Fruit fly (Drosophila melanogaster) whole organism, embryonic: Measurements from ENCODE around the gene CG7379.

Experiments
- Atf6 ChIP-seq: fragments of 200-800 bp; sonication (Bioruptor generic); IDR thresholded peaks from 2 replicates; pipeline ENCODE4 v1.3.6; 2022; ENCODE audit warnings: missing biosample characterization, missing genetic modification characterization
- Blimp-1 ChIP-seq: fragments of 200-800 bp; sonication (Bioruptor generic); optimal IDR thresholded peaks from 3 replicates; lab custom pipeline; 2018; ENCODE audit warnings: missing biosample characterization, missing genetic modification characterization, mild to moderate bottlenecking, moderate library complexity, missing genetic modification reagents
- CG10267 ChIP-seq: fragments of 200-800 bp; sonication (Bioruptor generic); optimal IDR thresholded peaks from 2 replicates; lab custom pipeline; 2018; ENCODE audit warnings: missing biosample characterization, mild to moderate bottlenecking, missing genetic modification characterization, moderate library complexity
- CG10274 ChIP-seq: fragments of 200-800 bp; sonication (Bioruptor generic); optimal IDR thresholded peaks from 3 replicates; lab custom pipeline; 2017; ENCODE audit warnings: missing biosample characterization, mild to moderate bottlenecking, missing genetic modification characterization
- CG11504 ChIP-seq: fragments of 200-800 bp; sonication (Bioruptor generic); optimal IDR thresholded peaks from 3 replicates; lab custom pipeline; 2019; ENCODE audit warnings: missing biosample characterization, mild to moderate bottlenecking, missing genetic modification characterization, moderate library complexity
- CG12219 ChIP-seq: fragments of 200-800 bp; sonication (Bioruptor generic); optimal IDR thresholded peaks from 3 replicates; lab custom pipeline; 2018; ENCODE audit warnings: missing biosample characterization, mild to moderate bottlenecking, missing genetic modification characterization
- CG14710 ChIP-seq: fragments of 200-800 bp; sonication (Bioruptor generic); optimal IDR thresholded peaks from 3 replicates; lab custom pipeline; 2019; ENCODE audit warnings: missing biosample characterization, mild to moderate bottlenecking, missing genetic modification characterization, moderate library complexity
- CG17361 ChIP-seq: fragments of 200-800 bp; sonication (Bioruptor generic); IDR thresholded peaks from 3 replicates; pipeline ENCODE4 v1.3.6; 2022; ENCODE audit warnings: missing biosample characterization, missing genetic modification characterization
- CG17829 ChIP-seq: fragments of 200-800 bp; optimal IDR thresholded peaks from 2 replicates; lab custom pipeline; 2019; ENCODE audit warnings: missing biosample characterization, mild to moderate bottlenecking, missing genetic modification characterization, moderate library complexity
- CG18262 ChIP-seq: fragments of 200-800 bp; optimal IDR thresholded peaks from 3 replicates; lab custom pipeline; 2019; ENCODE audit warnings: missing biosample characterization, mild to moderate bottlenecking, missing genetic modification characterization, moderate library complexity
- CG18476 ChIP-seq: fragments of 200-800 bp; sonication (Bioruptor generic); optimal IDR thresholded peaks from 2 replicates; lab custom pipeline; 2016; ENCODE audit warnings: missing biosample characterization, mild to moderate bottlenecking, missing genetic modification characterization
- CG2875 ChIP-seq: fragments of 200-800 bp; sonication (Bioruptor generic); optimal IDR thresholded peaks from 2 replicates; lab custom pipeline; 2017; ENCODE audit warnings: missing biosample characterization, mild to moderate bottlenecking, missing genetic modification characterization, missing genetic modification reagents
- CG3726 ChIP-seq: fragments of 200-800 bp; sonication (Bioruptor generic); IDR thresholded peaks from 3 replicates; pipeline ENCODE4, ENCODE4 v1.3.6; 2022; ENCODE audit warnings: missing biosample characterization, missing genetic modification characterization
- CG3995 ChIP-seq: fragments of 200-800 bp; sonication (Bioruptor generic); optimal IDR thresholded peaks from 3 replicates; lab custom pipeline; 2016; ENCODE audit warnings: missing biosample characterization, missing genetic modification characterization
- CG43689 ChIP-seq: fragments of 200-800 bp; sonication (Bioruptor generic); IDR thresholded peaks from 2 replicates; pipeline ENCODE4 v1.3.6; 2022; ENCODE audit warnings: missing biosample characterization, missing genetic modification characterization
- CG4424 ChIP-seq: fragments of 200-800 bp; sonication (Bioruptor generic); optimal IDR thresholded peaks from 3 replicates; lab custom pipeline; 2016; ENCODE audit warnings: missing biosample characterization, missing genetic modification characterization
- CG4820 ChIP-seq: fragments of 200-800 bp; sonication (Bioruptor generic); optimal IDR thresholded peaks from 3 replicates; lab custom pipeline; 2016; ENCODE audit warnings: missing biosample characterization, missing genetic modification characterization
- CG5180 ChIP-seq: fragments of 200-800 bp; sonication (Bioruptor generic); optimal IDR thresholded peaks from 3 replicates; lab custom pipeline; 2017; ENCODE audit warnings: missing biosample characterization, missing genetic modification characterization, mild to moderate bottlenecking, moderate library complexity, missing genetic modification reagents
- CG7556 ChIP-seq: fragments of 200-800 bp; sonication (Bioruptor generic); optimal IDR thresholded peaks from 2 replicates; lab custom pipeline; 2017; ENCODE audit warnings: missing biosample characterization, mild to moderate bottlenecking, missing genetic modification characterization
- CG8765 ChIP-seq: fragments of 200-800 bp; sonication (Bioruptor generic); IDR thresholded peaks from 2 replicates; pipeline ENCODE4 v1.3.6; 2022; ENCODE audit warnings: missing biosample characterization, missing genetic modification characterization
- CG9727 ChIP-seq: fragments of 200-800 bp; sonication (Bioruptor generic); optimal IDR thresholded peaks from 3 replicates; lab custom pipeline; 2017; ENCODE audit warnings: missing biosample characterization, mild to moderate bottlenecking, missing genetic modification characterization
- D ChIP-seq, 2 experiments: fragments of 200-800 bp in 1 of 2; fragments of >200 bp in 1 of 2; sonication (Bioruptor generic) in 1 of 2; optimal IDR thresholded peaks; 2 replicates in 1 of 2; 3 replicates in 1 of 2; lab custom pipeline; 2017; ENCODE audit warnings: mild to moderate bottlenecking in 1 of 2, missing biosample characterization in 1 of 2, missing genetic modification characterization in 1 of 2, missing genetic modification reagents in 1 of 2
- Drgx ChIP-seq: fragments of 200-800 bp; sonication (Bioruptor generic); IDR thresholded peaks from 2 replicates; pipeline ENCODE4 v1.3.6; 2022; ENCODE audit warnings: missing biosample characterization, missing genetic modification characterization
- HLHmδ ChIP-seq: fragments of 200-800 bp; sonication (Bioruptor generic); optimal IDR thresholded peaks from 2 replicates; lab custom pipeline; 2018; ENCODE audit warnings: missing biosample characterization, mild to moderate bottlenecking, missing genetic modification characterization, moderate library complexity
- Hr3 ChIP-seq: fragments of 200-800 bp; sonication (Bioruptor generic); optimal IDR thresholded peaks from 3 replicates; lab custom pipeline; 2016; ENCODE audit warnings: missing biosample characterization, missing genetic modification characterization
- Mad ChIP-seq: fragments of 200-800 bp; sonication (Bioruptor generic); optimal IDR thresholded peaks from 2 replicates; lab custom pipeline; 2016; ENCODE audit warnings: missing biosample characterization, missing genetic modification characterization
- Myb ChIP-seq: fragments of 200-800 bp; sonication (Bioruptor generic); optimal IDR thresholded peaks from 2 replicates; lab custom pipeline; 2016; ENCODE audit warnings: missing biosample characterization, missing genetic modification characterization
- Neu2 ChIP-seq: fragments of 200-800 bp; sonication (Bioruptor generic); optimal IDR thresholded peaks from 3 replicates; lab custom pipeline; 2016; ENCODE audit warnings: missing biosample characterization, missing genetic modification characterization, borderline replicate concordance
- Sry-β ChIP-seq: fragments of 200-800 bp; sonication (Bioruptor generic); optimal IDR thresholded peaks from 2 replicates; lab custom pipeline; 2018; ENCODE audit warnings: missing biosample characterization, mild to moderate bottlenecking, missing genetic modification characterization, moderate library complexity
- Xrp1 ChIP-seq: fragments of 200-800 bp; sonication (Bioruptor generic); IDR thresholded peaks from 2 replicates; pipeline ENCODE4 v1.3.6; 2022; ENCODE audit warnings: missing biosample characterization, missing genetic modification characterization
- crol ChIP-seq: fragments of 200-800 bp; sonication (Bioruptor generic); IDR thresholded peaks from 2 replicates; pipeline ENCODE4 v1.3.6; 2022; ENCODE audit warnings: missing biosample characterization, missing genetic modification characterization
- dmrt11E ChIP-seq: fragments of 200-800 bp; sonication (Bioruptor generic); optimal IDR thresholded peaks from 3 replicates; lab custom pipeline; 2018; ENCODE audit warnings: missing biosample characterization, mild to moderate bottlenecking, missing genetic modification characterization, moderate library complexity
- gem ChIP-seq: fragments of 200-800 bp; sonication (Bioruptor generic); optimal IDR thresholded peaks from 2 replicates; lab custom pipeline; 2019; ENCODE audit warnings: missing biosample characterization, mild to moderate bottlenecking, missing genetic modification characterization, moderate library complexity
- gsb-n ChIP-seq: fragments of 200-800 bp; sonication (Bioruptor generic); optimal IDR thresholded peaks from 3 replicates; lab custom pipeline; 2018; ENCODE audit warnings: missing biosample characterization, mild to moderate bottlenecking, missing genetic modification characterization
- jigr1 ChIP-seq: fragments of 200-800 bp; sonication (Bioruptor generic); IDR thresholded peaks from 3 replicates; pipeline ENCODE4 v1.3.6; 2022; ENCODE audit warnings: missing biosample characterization, missing genetic modification characterization
- jing ChIP-seq: fragments of 200-800 bp; sonication (Bioruptor generic); optimal IDR thresholded peaks from 2 replicates; lab custom pipeline; 2018; ENCODE audit warnings: missing biosample characterization, mild to moderate bottlenecking, missing genetic modification characterization
- mld ChIP-seq: fragments of 200-800 bp; sonication (Bioruptor generic); IDR thresholded peaks from 3 replicates; pipeline ENCODE4 v1.3.6; 2022; ENCODE audit warnings: missing biosample characterization, missing genetic modification characterization; ENCODE audit not compliant: partially characterized antibody
- nmo ChIP-seq: fragments of 200-800 bp; sonication (Bioruptor generic); optimal IDR thresholded peaks from 2 replicates; lab custom pipeline; 2018; ENCODE audit warnings: missing biosample characterization, mild to moderate bottlenecking, missing genetic modification characterization, moderate library complexity
- onecut ChIP-seq: fragments of 200-800 bp; sonication (Bioruptor generic); IDR thresholded peaks from 2 replicates; pipeline ENCODE4 v1.3.6; 2022; ENCODE audit warnings: missing biosample characterization, missing genetic modification characterization
- phol ChIP-seq: fragments of 200-800 bp; sonication (Bioruptor generic); optimal IDR thresholded peaks from 3 replicates; lab custom pipeline; 2018; ENCODE audit warnings: missing biosample characterization, mild to moderate bottlenecking, missing genetic modification characterization, moderate library complexity
- prd ChIP-seq, 3 experiments: fragments of >200 bp in 2 of 3; fragments of 200-800 bp in 1 of 3; sonication (Bioruptor generic) in 1 of 3; optimal IDR thresholded peaks in 2 of 3; IDR thresholded peaks in 1 of 3; 2 replicates in 2 of 3; 3 replicates in 1 of 3; pipeline versions ENCODE4 v1.3.6 to Lab custom; 2017 to 2022; ENCODE audit warnings: missing biosample characterization in 1 of 3, missing genetic modification characterization in 1 of 3
- repo ChIP-seq: fragments of 200-800 bp; sonication (Bioruptor generic); optimal IDR thresholded peaks from 2 replicates; lab custom pipeline; 2016; ENCODE audit warnings: missing biosample characterization, missing genetic modification characterization
- ro ChIP-seq: fragments of 200-800 bp; sonication (Bioruptor generic); IDR thresholded peaks from 2 replicates; pipeline ENCODE4 v1.3.6; 2022; ENCODE audit warnings: missing biosample characterization, missing genetic modification characterization
- sens ChIP-seq: fragments of 200-800 bp; sonication (Bioruptor generic); peaks from one replicate; lab custom pipeline; 2016; ENCODE audit warnings: missing biosample characterization, missing genetic modification characterization
- stc ChIP-seq: fragments of 200-800 bp; sonication (Bioruptor generic); IDR thresholded peaks from 2 replicates; pipeline ENCODE4 v1.3.6; 2022; ENCODE audit warnings: missing biosample characterization, missing genetic modification characterization
- wdn ChIP-seq: fragments of 200-800 bp; sonication (Bioruptor generic); IDR thresholded peaks from 2 replicates; pipeline ENCODE4 v1.3.6; 2022; ENCODE audit warnings: missing biosample characterization, missing genetic modification characterization

CG7379 gene

dm6 chr3R:17818803-17819202, 20.7 kb upstream of the CG7379 start (continued):
- no peak for TF ChIP-seq Hr3 (GFP tag; lab: Kevin White, UChicago)
- peak; percentile 41 for TF ChIP-seq CG12219 (GFP tag; lab: Kevin White, UChicago)

- TF ChIP-seq CG4424 (GFP tag; lab: Kevin White, UChicago): peak; percentile 23
- TF ChIP-seq Atf6 (GFP tag; lab: Robert Waterston, UW): no peak
- TF ChIP-seq Drgx (GFP tag; lab: Robert Waterston, UW): 0 out of 2 replicates have a peak, but pooled peaks have one; percentile 36
- peak; percentile 24 for TF ChIP-seq nmo (GFP tag; lab: Kevin White, UChicago)
- TF ChIP-seq CG18262 (tag; lab: Kevin White, UChicago): peak; percentile 77
- peak; percentile 33 for TF ChIP-seq phol (tag; lab: Kevin White, UChicago)
- no peak for TF ChIP-seq CG18476 (GFP tag; lab: Kevin White, UChicago)
- peak; percentile 72 for TF ChIP-seq sens
- peak; percentile 15 for TF ChIP-seq CG2875 (GFP tag; lab: Kevin White, UChicago)
- no peak for TF ChIP-seq Sry-β
- no peak for TF ChIP-seq mld (GFP tag; lab: Robert Waterston, UW)
- TF ChIP-seq Blimp-1 (GFP tag; lab: Kevin White, UChicago): peak; percentile 51
- peak; percentile 64 for TF ChIP-seq CG17361 (GFP tag; lab: Robert Waterston, UW)
- no peak for TF ChIP-seq jigr1
- TF ChIP-seq gsb-n: peak; percentile 30
- peak; percentile 24 for TF ChIP-seq CG4820 (GFP tag; lab: Kevin White, UChicago)
- TF ChIP-seq prd (optimal IDR thresholded peaks at IDR 0.05; lab: Kevin White, UChicago): no peak
- peak; percentile 25; the same call in 1 of the 3 replicates for TF ChIP-seq prd (GFP tag; IDR thresholded peaks at IDR 0.05; lab: Robert Waterston, UW)
- peak; percentile 8 for TF ChIP-seq CG11504
- TF ChIP-seq D (optimal IDR thresholded peaks at IDR 0.05; lab: Kevin White, UChicago): no peak
- TF ChIP-seq D (GFP tag; optimal IDR thresholded peaks at IDR 0.05; lab: Kevin White, UChicago): peak; percentile 34
- no peak for TF ChIP-seq Myb (GFP tag; lab: Kevin White, UChicago)
- TF ChIP-seq ro (GFP tag; lab: Robert Waterston, UW): no peak
- TF ChIP-seq Neu2 (GFP tag; lab: Kevin White, UChicago): no peak
- TF ChIP-seq stc (GFP tag; lab: Robert Waterston, UW): no peak
- TF ChIP-seq CG14710 (tag; lab: Kevin White, UChicago): peak; percentile 34
- peak; percentile 15 for TF ChIP-seq CG7556 (GFP tag; lab: Kevin White, UChicago)
- peak; percentile 30 for TF ChIP-seq HLHmδ (GFP tag; lab: Kevin White, UChicago)
- TF ChIP-seq CG5180 (GFP tag; lab: Kevin White, UChicago): no peak
- TF ChIP-seq CG43689 (GFP tag; lab: Robert Waterston, UW): no peak
- peak; percentile 4 for TF ChIP-seq dmrt11E (tag; lab: Kevin White, UChicago)
- no peak for TF ChIP-seq CG10274 (GFP tag; lab: Kevin White, UChicago)
- TF ChIP-seq onecut (GFP tag; lab: Robert Waterston, UW): no peak
- peak; percentile 52 for TF ChIP-seq crol
- TF ChIP-seq CG8765 (GFP tag; lab: Robert Waterston, UW): no peak
- TF ChIP-seq CG17829: peak; percentile 50
- TF ChIP-seq wdn (GFP tag; lab: Robert Waterston, UW): no peak
- no peak for TF ChIP-seq Mad (GFP tag; lab: Kevin White, UChicago)
- no peak for TF ChIP-seq jing (GFP tag; lab: Kevin White, UChicago)
- no peak for TF ChIP-seq repo (GFP tag; lab: Kevin White, UChicago)
- TF ChIP-seq Xrp1 (GFP tag; lab: Robert Waterston, UW): peak; percentile 39; the same call in 1 of the 2 replicates
- no peak for TF ChIP-seq CG3726 (GFP tag; lab: Robert Waterston, UW)
- peak; percentile 43 for TF ChIP-seq CG9727 (GFP tag; lab: Kevin White, UChicago)
- TF ChIP-seq CG3995: no peak
- peak; percentile 41 for TF ChIP-seq CG10267
- TF ChIP-seq gem (tag; lab: Kevin White, UChicago): peak; percentile 53
Observed at dm6 chr3R:17814191-17814923, 16.3 kb upstream of the CG7379 start.
